Fruit fly (Drosophila melanogaster): Measurements from ENCODE around the gene CG12206.

dm6 chrX:3470467-3471079 lies 3.8 kb downstream of the CG12206 start:
- TF ChIP-seq Dll (optimal IDR thresholded peaks at IDR 0.05) (no peak), usp (GFP tag; optimal IDR thresholded peaks at IDR 0.05) (no peak)
